Fruit fly (Drosophila melanogaster) whole organism, embryonic: Measurements from ENCODE around the gene RpL18.
A peak's percentile ranks its signal among the peaks of the same experiment; 100 is the strongest.

Source experiments
- CG11398 ChIP-seq: fragments of 200-800 bp; sonication (Bioruptor generic); optimal IDR thresholded peaks from 2 replicates; lab custom pipeline; 2016; ENCODE audit warnings: missing biosample characterization, missing genetic modification characterization
- CG13123 ChIP-seq: fragments of 200-800 bp; sonication (Bioruptor generic); optimal IDR thresholded peaks from 2 replicates; lab custom pipeline; 2016; ENCODE audit warnings: missing biosample characterization, missing genetic modification characterization
- CG14441 ChIP-seq: fragments of 200-800 bp; sonication (Bioruptor generic); IDR thresholded peaks from 2 replicates; pipeline ENCODE4 v1.3.6; 2022; ENCODE audit warnings: missing biosample characterization, missing genetic modification characterization
- CG1602 ChIP-seq: fragments of 200-800 bp; sonication (Bioruptor generic); optimal IDR thresholded peaks from 3 replicates; lab custom pipeline; 2016; ENCODE audit warnings: missing biosample characterization, missing genetic modification characterization
- CG16779 ChIP-seq: fragments of 200-800 bp; sonication (Bioruptor generic); IDR thresholded peaks from 2 replicates; pipeline ENCODE4 v1.3.6; 2022; ENCODE audit warnings: missing biosample characterization, missing genetic modification characterization
- CG16863 ChIP-seq: fragments of 200-800 bp; sonication (Bioruptor generic); optimal IDR thresholded peaks from 3 replicates; lab custom pipeline; 2016; ENCODE audit warnings: missing biosample characterization, missing genetic modification characterization
- CG1832 ChIP-seq: fragments of 200-800 bp; sonication (Bioruptor generic); optimal IDR thresholded peaks from 2 replicates; lab custom pipeline; 2017; ENCODE audit warnings: missing biosample characterization, mild to moderate bottlenecking, missing genetic modification characterization, inconsistent platforms
- CG2120 ChIP-seq: fragments of 200-800 bp; sonication (Bioruptor generic); optimal IDR thresholded peaks from 3 replicates; lab custom pipeline; 2016; ENCODE audit warnings: missing biosample characterization, missing genetic modification characterization
- CG31224 ChIP-seq: fragments of 200-800 bp; sonication (Bioruptor generic); IDR thresholded peaks from 2 replicates; pipeline ENCODE4 v1.3.6; 2022; ENCODE audit warnings: missing biosample characterization, missing genetic modification characterization
- CG33213 ChIP-seq: fragments of 200-800 bp; sonication (Bioruptor generic); optimal IDR thresholded peaks from 3 replicates; lab custom pipeline; 2016; ENCODE audit warnings: missing biosample characterization, missing genetic modification characterization
- CG3847 ChIP-seq: fragments of 200-800 bp; sonication (Bioruptor generic); IDR thresholded peaks from 2 replicates; pipeline ENCODE4 v1.3.6; 2022; ENCODE audit warnings: missing biosample characterization, missing genetic modification characterization
- CG4360 ChIP-seq: fragments of 200-800 bp; sonication (Bioruptor generic); IDR thresholded peaks from 2 replicates; pipeline ENCODE4 v1.3.6; 2022; ENCODE audit warnings: missing biosample characterization, missing genetic modification characterization
- CG4404 ChIP-seq: fragments of 200-800 bp; sonication (Bioruptor generic); IDR thresholded peaks from 2 replicates; pipeline ENCODE4 v1.3.6; 2022; ENCODE audit warnings: missing biosample characterization, missing genetic modification characterization
- CG4424 ChIP-seq: fragments of 200-800 bp; sonication (Bioruptor generic); optimal IDR thresholded peaks from 3 replicates; lab custom pipeline; 2016; ENCODE audit warnings: missing biosample characterization, missing genetic modification characterization
- CG6175 ChIP-seq: fragments of 200-800 bp; sonication (Bioruptor generic); IDR thresholded peaks from 3 replicates; pipeline ENCODE4 v1.3.6; 2022; ENCODE audit warnings: missing biosample characterization, missing genetic modification characterization
- CG6254 ChIP-seq: fragments of 200-800 bp; sonication (Bioruptor generic); optimal IDR thresholded peaks from 3 replicates; lab custom pipeline; 2017; ENCODE audit warnings: mild to moderate bottlenecking, missing biosample characterization, missing genetic modification reagents, missing genetic modification characterization
- CG6854 ChIP-seq: fragments of 200-800 bp; sonication (Bioruptor generic); optimal IDR thresholded peaks from 3 replicates; lab custom pipeline; 2017; ENCODE audit warnings: missing biosample characterization, mild to moderate bottlenecking, missing genetic modification characterization
- CG7963 ChIP-seq: fragments of 200-800 bp; sonication (Bioruptor generic); IDR thresholded peaks from 3 replicates; pipeline ENCODE4 v1.3.6; 2022; ENCODE audit warnings: missing biosample characterization, missing genetic modification characterization; ENCODE audit not compliant: partially characterized antibody
- CHES-1-like ChIP-seq: fragments of 200-800 bp; sonication (Bioruptor generic); optimal IDR thresholded peaks from 2 replicates; lab custom pipeline; 2016; ENCODE audit warnings: missing biosample characterization, missing genetic modification characterization
- Chrac-16 ChIP-seq: fragments of 200-800 bp; sonication (Bioruptor generic); optimal IDR thresholded peaks from 3 replicates; lab custom pipeline; 2016; ENCODE audit warnings: missing biosample characterization, missing genetic modification characterization
- D19B ChIP-seq: fragments of 200-800 bp; sonication (Bioruptor generic); optimal IDR thresholded peaks from 2 replicates; lab custom pipeline; 2017; ENCODE audit warnings: missing biosample characterization, mild to moderate bottlenecking, missing genetic modification characterization
- Dll ChIP-seq: fragments of 200-800 bp; sonication (Bioruptor generic); IDR thresholded peaks from 4 replicates; pipeline ENCODE4 v1.3.6; 2022; ENCODE audit warnings: missing biosample characterization, missing genetic modification characterization; ENCODE audit not compliant: partially characterized antibody
- Drgx ChIP-seq: fragments of 200-800 bp; sonication (Bioruptor generic); IDR thresholded peaks from 2 replicates; pipeline ENCODE4 v1.3.6; 2022; ENCODE audit warnings: missing biosample characterization, missing genetic modification characterization
- Fer2 ChIP-seq: fragments of 200-800 bp; sonication (Bioruptor generic); optimal IDR thresholded peaks from 2 replicates; lab custom pipeline; 2018; ENCODE audit warnings: missing biosample characterization, mild to moderate bottlenecking, missing genetic modification characterization, moderate library complexity
- Kr ChIP-seq: fragments of 200-800 bp; sonication (Bioruptor generic); optimal IDR thresholded peaks from 2 replicates; lab custom pipeline; 2017; ENCODE audit warnings: missing biosample characterization, mild to moderate bottlenecking, missing genetic modification characterization
- Med ChIP-seq: fragments of 200-800 bp; sonication (Bioruptor generic); peaks from one replicate; lab custom pipeline; 2016; ENCODE audit warnings: missing biosample characterization, missing genetic modification characterization, mild to moderate bottlenecking, inconsistent platforms, moderate library complexity
- Myb ChIP-seq: fragments of 200-800 bp; sonication (Bioruptor generic); optimal IDR thresholded peaks from 2 replicates; lab custom pipeline; 2016; ENCODE audit warnings: missing biosample characterization, missing genetic modification characterization
- NC2β ChIP-seq: fragments of 200-800 bp; sonication (Bioruptor generic); optimal IDR thresholded peaks from 2 replicates; lab custom pipeline; 2016; ENCODE audit warnings: missing biosample characterization, missing genetic modification characterization
- Poxn ChIP-seq: fragments of 200-800 bp; sonication (Bioruptor generic); IDR thresholded peaks from 2 replicates; pipeline ENCODE4 v1.3.6; 2022; ENCODE audit warnings: missing biosample characterization, missing genetic modification characterization
- Ravus ChIP-seq: fragments of 200-800 bp; sonication (Bioruptor generic); IDR thresholded peaks from 2 replicates; pipeline ENCODE4 v1.3.6; 2022; ENCODE audit warnings: missing biosample characterization, missing genetic modification characterization
- Tbp ChIP-seq: fragments of >200 bp; optimal IDR thresholded peaks from 2 replicates; lab custom pipeline; 2018; ENCODE audit warnings: missing biosample characterization, missing genetic modification characterization
- ac ChIP-seq: fragments of 200-800 bp; sonication (Bioruptor generic); optimal IDR thresholded peaks from 3 replicates; lab custom pipeline; 2017; ENCODE audit warnings: missing biosample characterization, mild to moderate bottlenecking, missing genetic modification characterization
- ase ChIP-seq: fragments of 200-800 bp; sonication (Bioruptor generic); IDR thresholded peaks from 3 replicates; pipeline ENCODE4 v1.3.6; 2022; ENCODE audit warnings: missing biosample characterization, missing genetic modification characterization
- az2 ChIP-seq: fragments of 200-800 bp; sonication (Bioruptor generic); optimal IDR thresholded peaks from 3 replicates; lab custom pipeline; 2016; ENCODE audit warnings: missing biosample characterization, missing genetic modification characterization
- bigmax ChIP-seq: fragments of 200-800 bp; sonication (Bioruptor generic); optimal IDR thresholded peaks from 2 replicates; lab custom pipeline; 2018; ENCODE audit warnings: missing biosample characterization, mild to moderate bottlenecking, missing genetic modification characterization
- cas ChIP-seq: fragments of 200-800 bp; sonication (Bioruptor generic); IDR thresholded peaks from 2 replicates; pipeline ENCODE4 v1.3.6; 2022; ENCODE audit warnings: missing biosample characterization, missing genetic modification characterization
- cg ChIP-seq: fragments of 200-800 bp; sonication (Bioruptor generic); optimal IDR thresholded peaks from 3 replicates; lab custom pipeline; 2019; ENCODE audit warnings: missing biosample characterization, mild to moderate bottlenecking, missing genetic modification characterization, moderate library complexity
- chinmo ChIP-seq: fragments of 200-800 bp; sonication (Bioruptor generic); IDR thresholded peaks from 4 replicates; pipeline ENCODE4 v1.3.6; 2022; ENCODE audit warnings: missing biosample characterization, missing genetic modification characterization; ENCODE audit not compliant: partially characterized antibody
- fd3F ChIP-seq: fragments of 200-800 bp; sonication (Bioruptor generic); optimal IDR thresholded peaks from 2 replicates; lab custom pipeline; 2018; ENCODE audit warnings: missing biosample characterization, mild to moderate bottlenecking, missing genetic modification characterization, moderate library complexity
- gsb ChIP-seq: fragments of 200-800 bp; sonication (Bioruptor generic); IDR thresholded peaks from 2 replicates; pipeline ENCODE4 v1.3.6; 2022; ENCODE audit warnings: missing biosample characterization, missing genetic modification characterization
- insv ChIP-seq, 2 experiments: fragments of 200-800 bp; sonication (Bioruptor generic); optimal IDR thresholded peaks; 3 replicates each; lab custom pipeline; 2016 to 2018; ENCODE audit warnings: missing biosample characterization in 2 of 2, missing genetic modification characterization in 2 of 2
- jing ChIP-seq: fragments of 200-800 bp; sonication (Bioruptor generic); optimal IDR thresholded peaks from 2 replicates; lab custom pipeline; 2018; ENCODE audit warnings: missing biosample characterization, mild to moderate bottlenecking, missing genetic modification characterization
- pb ChIP-seq: fragments of 200-800 bp; sonication (Bioruptor generic); optimal IDR thresholded peaks from 3 replicates; lab custom pipeline; 2016; ENCODE audit warnings: missing biosample characterization, missing genetic modification characterization
- pfk ChIP-seq: fragments of 200-800 bp; sonication (Bioruptor generic); optimal IDR thresholded peaks from 2 replicates; lab custom pipeline; 2018; ENCODE audit warnings: missing biosample characterization, mild to moderate bottlenecking, missing genetic modification characterization, moderate library complexity
- pnt ChIP-seq: fragments of 200-800 bp; sonication (Bioruptor generic); optimal IDR thresholded peaks from 3 replicates; lab custom pipeline; 2016; ENCODE audit warnings: missing biosample characterization, missing genetic modification characterization
- ranshi ChIP-seq: fragments of 200-800 bp; sonication (Bioruptor generic); IDR thresholded peaks from 2 replicates; pipeline ENCODE4 v1.3.6; 2022; ENCODE audit warnings: missing biosample characterization, missing genetic modification characterization
- sim ChIP-seq: fragments of 200-800 bp; sonication (Bioruptor generic); IDR thresholded peaks from 2 replicates; pipeline ENCODE4 v1.3.6; 2022; ENCODE audit warnings: missing biosample characterization, missing genetic modification characterization
- toy ChIP-seq: fragments of 200-800 bp; sonication (Bioruptor generic); IDR thresholded peaks from 2 replicates; pipeline ENCODE4 v1.3.6; 2022; ENCODE audit warnings: missing biosample characterization, missing genetic modification characterization
- twi ChIP-seq: fragments of 200-800 bp; optimal IDR thresholded peaks from 2 replicates; lab custom pipeline; 2019; ENCODE audit warnings: missing biosample characterization, mild to moderate bottlenecking, missing genetic modification characterization, moderate library complexity
- yki ChIP-seq: fragments of >200 bp; optimal IDR thresholded peaks from 3 replicates; lab custom pipeline; 2018
- zen ChIP-seq: fragments of 200-800 bp; sonication (Bioruptor generic); optimal IDR thresholded peaks from 3 replicates; lab custom pipeline; 2018; ENCODE audit warnings: missing biosample characterization, mild to moderate bottlenecking, missing genetic modification characterization, moderate library complexity
- zfh2 ChIP-seq: fragments of 200-800 bp; sonication (Bioruptor generic); optimal IDR thresholded peaks from 2 replicates; lab custom pipeline; 2016; ENCODE audit warnings: missing biosample characterization, missing genetic modification characterization

Gene RpL18

dm6 chr3L:7250469-7250868, 9.3 kb upstream of the RpL18 start, which contains the start of gene MED4 (continued):
- TF ChIP-seq CG33213 (GFP tag; lab: Kevin White, UChicago) (peak; percentile 82), CG4424 (GFP tag; lab: Kevin White, UChicago) (peak; percentile 83), CG31224 (GFP tag; lab: Robert Waterston, UW) (peak; percentile 71), CG6854 (GFP tag; lab: Kevin White, UChicago) (peak; percentile 73), yki (lab: Kevin White, UChicago) (no peak), CG13123 (peak; percentile 71), CG1602 (GFP tag; lab: Kevin White, UChicago) (peak; percentile 77), CG6254 (GFP tag; lab: Kevin White, UChicago) (peak; percentile 29), CG3847 (peak; percentile 86), pnt (GFP tag; lab: Kevin White, UChicago) (peak; percentile 85), CG4360 (GFP tag; lab: Robert Waterston, UW) (peak; percentile 12; the same call in 1 of the 2 replicates), Myb (GFP tag; lab: Kevin White, UChicago) (peak; percentile 75), D19B (peak; percentile 56), Chrac-16 (peak; percentile 80), sim (GFP tag; lab: Robert Waterston, UW) (peak; percentile 45; the same call in 1 of the 2 replicates), CG16863 (GFP tag; lab: Kevin White, UChicago) (peak; percentile 83), toy (GFP tag; lab: Robert Waterston, UW) (no peak), cas (GFP tag; lab: Robert Waterston, UW) (no peak), CG1832 (GFP tag; lab: Kevin White, UChicago) (no peak), Tbp (no peak), bigmax (GFP tag; lab: Kevin White, UChicago) (no peak), pb (peak; percentile 75), Med (GFP tag; lab: Kevin White, UChicago) (peak; percentile 97), Poxn (GFP tag; lab: Robert Waterston, UW) (no peak), ase (GFP tag; lab: Robert Waterston, UW) (peak; percentile 77), az2 (GFP tag; lab: Kevin White, UChicago) (peak; percentile 81), CG4404 (0 out of 2 replicates have a peak, but pooled peaks have one; percentile 10), ranshi (GFP tag; lab: Robert Waterston, UW) (peak; percentile 75), CG11398 (GFP tag; lab: Kevin White, UChicago) (peak; percentile 75), insv (GFP tag; optimal IDR thresholded peaks at IDR 0.05; lab: Kevin White, UChicago) (peak in 1 of 2 experiments; percentile 17), CG2120 (GFP tag; lab: Kevin White, UChicago) (peak; percentile 92), CG6175 (GFP tag; lab: Robert Waterston, UW) (peak; percentile 58; the same call in 2 of the 3 replicates), zfh2 (GFP tag; lab: Kevin White, UChicago) (peak; percentile 86), NC2β (GFP tag; lab: Kevin White, UChicago) (peak; percentile 89), Fer2 (tag; lab: Kevin White, UChicago) (no peak), fd3F (GFP tag; lab: Kevin White, UChicago) (peak; percentile 72), cg (no peak), Ravus (GFP tag; lab: Robert Waterston, UW) (no peak), Drgx (GFP tag; lab: Robert Waterston, UW) (peak; percentile 83), Dll (GFP tag; lab: Robert Waterston, UW) (peak; percentile 19; the same call in 1 of the 4 replicates), ac (peak; percentile 16), zen (tag; lab: Kevin White, UChicago) (peak; percentile 68), jing (GFP tag; lab: Kevin White, UChicago) (no peak), Kr (GFP tag; lab: Kevin White, UChicago) (no peak), CG14441 (peak; percentile 74), CG7963 (GFP tag; lab: Robert Waterston, UW) (no peak), gsb (GFP tag; lab: Robert Waterston, UW) (peak; percentile 49), CHES-1-like (GFP tag; lab: Kevin White, UChicago) (peak; percentile 95), chinmo (0 out of 4 replicates have a peak, but pooled peaks have one; percentile 27), twi (tag; lab: Kevin White, UChicago) (peak; percentile 52), CG16779 (GFP tag; lab: Robert Waterston, UW) (peak; percentile 79), pfk (no peak)
